Fruit fly (Drosophila melanogaster): ENCODE data around the gene Eip63E.
A peak's percentile ranks its signal among the peaks of the same experiment; 100 is the strongest.

The Eip63E gene

DNA sequence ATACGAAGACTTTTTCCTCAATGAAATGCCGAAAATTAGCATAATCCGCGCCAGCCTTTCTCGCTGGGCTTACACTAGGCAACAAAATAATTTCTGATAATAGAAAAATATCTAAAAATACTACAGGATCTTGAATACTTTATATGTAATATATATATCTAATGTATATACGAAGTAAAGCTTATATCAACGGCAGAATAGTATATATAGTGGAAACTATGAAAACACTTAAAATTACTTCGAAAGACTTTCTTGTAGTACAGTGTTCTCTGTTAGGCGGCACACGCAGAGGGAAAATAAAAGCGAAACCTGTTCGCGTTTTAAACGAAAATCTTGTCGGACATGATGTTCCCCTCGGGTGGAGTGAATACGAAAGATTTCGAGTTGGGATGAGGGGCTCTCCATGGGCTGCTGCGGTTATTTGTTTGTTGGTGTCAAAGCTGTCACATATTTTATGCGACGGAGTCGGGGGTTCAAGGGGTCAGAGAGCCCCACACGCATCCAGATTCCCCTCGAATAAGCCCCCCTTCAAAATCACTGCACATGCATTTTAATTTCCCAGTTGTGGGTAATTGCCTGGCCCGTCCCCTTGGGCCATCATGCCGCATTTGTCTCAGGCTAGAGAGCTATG, 118.7 kb downstream of the Eip63E start (continued):
- TF ChIP-seq CG8119 (GFP tag; IDR thresholded peaks at IDR 0.05), result peak; percentile 86
- peak; percentile 7 for TF ChIP-seq cyc (GFP tag; optimal IDR thresholded peaks at IDR 0.05)
- TF ChIP-seq Smox (GFP tag; optimal IDR thresholded peaks at IDR 0.05), result peak; percentile 37
- TF ChIP-seq spab (GFP tag; optimal IDR thresholded peaks at IDR 0.05), result peak; percentile 64
- no peak for TF ChIP-seq CG31627 (GFP tag; optimal IDR thresholded peaks at IDR 0.05)
- TF ChIP-seq Blimp-1 (GFP tag; optimal IDR thresholded peaks at IDR 0.05), result peak; percentile 71
- TF ChIP-seq Eip78C (GFP tag), result peak; percentile 93
- TF ChIP-seq Eip75B (GFP tag; optimal IDR thresholded peaks at IDR 0.05), result peak; percentile 40
- no peak for TF ChIP-seq fkh (GFP tag; optimal IDR thresholded peaks at IDR 0.05)
- peak; percentile 55 for TF ChIP-seq net (GFP tag; optimal IDR thresholded peaks at IDR 0.05)
- peak; percentile 34 for TF ChIP-seq CG4318 (GFP tag; optimal IDR thresholded peaks at IDR 0.05)
- peak; percentile 14 for TF ChIP-seq CG6854 (GFP tag; optimal IDR thresholded peaks at IDR 0.05)
- TF ChIP-seq acj6 (GFP tag; optimal IDR thresholded peaks at IDR 0.05), result peak; percentile 33
- no peak for TF ChIP-seq Hr39 (GFP tag; optimal IDR thresholded peaks at IDR 0.05)
- peak; percentile 41 for TF ChIP-seq pdm3 (GFP tag; optimal IDR thresholded peaks at IDR 0.05)
- TF ChIP-seq Sox14 (GFP tag; optimal IDR thresholded peaks at IDR 0.05), result no peak
- TF ChIP-seq salr (GFP tag; optimal IDR thresholded peaks at IDR 0.05), result peak in 1 of 2 experiments; percentile 39
- TF ChIP-seq CG11902 (GFP tag; optimal IDR thresholded peaks at IDR 0.05), result no peak
- TF ChIP-seq CG3032 (tag; optimal IDR thresholded peaks at IDR 0.05), result peak; percentile 73
- no peak for TF ChIP-seq Sox15 (GFP tag; optimal IDR thresholded peaks at IDR 0.05)

dm6 chr3L:3638587-3639312, 123.2 kb downstream of the Eip63E start:
- TF ChIP-seq OdsH (GFP tag; optimal IDR thresholded peaks at IDR 0.05), result peak; percentile 53
- no peak for TF ChIP-seq CG1621 (tag; optimal IDR thresholded peaks at IDR 0.05)
- no peak for TF ChIP-seq CG3032 (tag; optimal IDR thresholded peaks at IDR 0.05)
- no peak for TF ChIP-seq CG10669 (GFP tag; optimal IDR thresholded peaks at IDR 0.05)
- TF ChIP-seq Eip93F (GFP tag; optimal IDR thresholded peaks at IDR 0.05), result no peak
- no peak for TF ChIP-seq CG15336 (GFP tag; IDR thresholded peaks at IDR 0.05)
- no peak for TF ChIP-seq eg (GFP tag; IDR thresholded peaks at IDR 0.05)
- peak; percentile 52 for TF ChIP-seq Met (GFP tag; optimal IDR thresholded peaks at IDR 0.05)
- TF ChIP-seq CG7368 (GFP tag; optimal IDR thresholded peaks at IDR 0.05), result no peak
- TF ChIP-seq CG8119 (GFP tag; IDR thresholded peaks at IDR 0.05), result no peak
- peak; percentile 47 for TF ChIP-seq Sox102F (GFP tag; optimal IDR thresholded peaks at IDR 0.05)
- peak; percentile 35 for TF ChIP-seq fkh (GFP tag; optimal IDR thresholded peaks at IDR 0.05)
- TF ChIP-seq CG11902 (GFP tag; optimal IDR thresholded peaks at IDR 0.05), result no peak
- TF ChIP-seq Gug (GFP tag; IDR thresholded peaks at IDR 0.05), result no peak
- TF ChIP-seq fd85E (GFP tag; optimal IDR thresholded peaks at IDR 0.05), result no peak
- peak; percentile 41; the same call in 2 of the 3 replicates for TF ChIP-seq CG6163 (GFP tag; IDR thresholded peaks at IDR 0.05)
- TF ChIP-seq achi (GFP tag; optimal IDR thresholded peaks at IDR 0.05), result peak; percentile 54
- TF ChIP-seq ss (GFP tag; optimal IDR thresholded peaks at IDR 0.05), result peak in 1 of 2 experiments; percentile 39
- TF ChIP-seq CG8319 (GFP tag; optimal IDR thresholded peaks at IDR 0.05), result no peak
- TF ChIP-seq Sox14 (GFP tag; optimal IDR thresholded peaks at IDR 0.05), result peak; percentile 29
- TF ChIP-seq Ets21C (GFP tag; optimal IDR thresholded peaks at IDR 0.05), result peak; percentile 2
- no peak for TF ChIP-seq dsx (GFP tag; optimal IDR thresholded peaks at IDR 0.05; ENCODE audit: poor library complexity, severe bottlenecking)
- TF ChIP-seq Hr39 (GFP tag; optimal IDR thresholded peaks at IDR 0.05), result peak; percentile 43
- no peak for TF ChIP-seq CG11762 (GFP tag; optimal IDR thresholded peaks at IDR 0.05; ENCODE audit: insufficient read depth)
- peak; percentile 32 for TF ChIP-seq CG8632 (GFP tag; optimal IDR thresholded peaks at IDR 0.05)
- TF ChIP-seq CG31627 (GFP tag; optimal IDR thresholded peaks at IDR 0.05), result peak; percentile 45
- no peak for TF ChIP-seq CG6276 (GFP tag; optimal IDR thresholded peaks at IDR 0.05)
- no peak for TF ChIP-seq CG16779 (tag; optimal IDR thresholded peaks at IDR 0.05)
- no peak for TF ChIP-seq Lpt (GFP tag; optimal IDR thresholded peaks at IDR 0.05)
- TF ChIP-seq salr (GFP tag; optimal IDR thresholded peaks at IDR 0.05), result no peak
- peak; percentile 52 for TF ChIP-seq esn (GFP tag; optimal IDR thresholded peaks at IDR 0.05)
- TF ChIP-seq pdm3 (GFP tag; optimal IDR thresholded peaks at IDR 0.05), result peak; percentile 37
- peak; percentile 78 for TF ChIP-seq svp (GFP tag)
- TF ChIP-seq CG6808 (GFP tag; optimal IDR thresholded peaks at IDR 0.05), result no peak
- TF ChIP-seq Sox15 (GFP tag; optimal IDR thresholded peaks at IDR 0.05), result peak; percentile 1
- TF ChIP-seq cyc (GFP tag; optimal IDR thresholded peaks at IDR 0.05), result no peak
- TF ChIP-seq Eip75B (GFP tag; optimal IDR thresholded peaks at IDR 0.05), result peak; percentile 25
- TF ChIP-seq lz (GFP tag; optimal IDR thresholded peaks at IDR 0.05), result peak; percentile 25
- TF ChIP-seq Smox (GFP tag; optimal IDR thresholded peaks at IDR 0.05), result peak; percentile 47

Measured in whole organism, prepupa.